Worm (Caenorhabditis elegans): ENCODE data around the gene C04B4.6.

Gene C04B4.6

DNA sequence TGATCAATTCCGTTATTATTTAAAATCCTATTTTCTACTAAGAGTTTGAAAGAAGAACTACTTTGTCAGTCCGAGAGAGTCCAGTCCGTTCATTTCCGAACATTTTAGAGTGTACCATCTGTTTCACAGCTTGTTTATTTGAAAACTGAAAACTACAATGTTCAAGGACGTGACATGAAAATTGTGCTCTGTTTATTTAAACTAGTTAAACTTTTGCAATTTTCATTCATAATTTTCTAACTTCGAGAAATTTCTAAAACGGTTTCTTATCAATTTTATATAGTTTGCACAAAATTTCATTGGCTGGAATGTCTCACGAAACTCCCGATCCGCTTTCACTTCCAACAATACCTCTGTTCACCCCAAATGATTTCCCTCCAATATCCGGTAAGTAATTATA, 5.0 kb upstream of the C04B4.6 start, which contains the start of gene C04B4.1:
C04B4.1 (plus strand) TSS at position 301 of the 400 bp plus-strand sequence.
- TF ChIP-seq ztf-11 (tag; optimal IDR thresholded peaks at IDR 0.05) (no peak), nhr-25 (tag; optimal IDR thresholded peaks at IDR 0.05) (no peak), ztf-4 (tag; optimal IDR thresholded peaks at IDR 0.05) (no peak), nhr-77 (tag; optimal IDR thresholded peaks at IDR 0.05) (no peak)

DNA sequence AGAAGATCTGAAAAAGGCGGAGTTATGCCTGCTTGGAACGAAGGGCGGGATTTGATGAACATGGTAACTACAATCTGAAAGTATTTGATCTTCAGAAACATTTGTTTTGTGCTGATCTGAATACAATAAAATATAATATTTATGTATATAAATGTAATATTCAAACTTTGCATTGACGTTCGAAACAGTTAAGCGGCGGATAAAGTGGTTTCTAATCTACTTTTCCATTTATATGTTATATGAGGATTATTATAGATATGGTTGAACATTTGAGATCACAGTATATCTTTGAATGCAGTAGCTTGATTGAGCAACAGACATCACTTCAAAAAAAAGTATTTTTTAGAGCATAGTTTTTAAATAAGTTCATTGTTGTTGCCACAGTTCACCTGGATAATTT, 1.6 kb downstream of the C04B4.6 start, which contains the start of gene H19J13.2:
H19J13.2 (minus strand) TSS at position 101 of the 400 bp plus-strand sequence.
- TF ChIP-seq ceh-82 (tag; optimal IDR thresholded peaks at IDR 0.05) (no peak), nhr-25 (tag; optimal IDR thresholded peaks at IDR 0.05) (no peak), ztf-4 (tag; optimal IDR thresholded peaks at IDR 0.05) (no peak), nhr-21 (tag; optimal IDR thresholded peaks at IDR 0.05) (no peak), elt-1 (tag; optimal IDR thresholded peaks at IDR 0.05) (no peak), fos-1 (tag; optimal IDR thresholded peaks at IDR 0.05) (no peak), snpc-4 (tag; optimal IDR thresholded peaks at IDR 0.05) (no peak), lin-11 (tag; optimal IDR thresholded peaks at IDR 0.05) (no peak), mbf-1 (tag; optimal IDR thresholded peaks at IDR 0.05) (no peak), R02D3.7 (tag; optimal IDR thresholded peaks at IDR 0.05) (no peak), ztf-1 (GFP tag; conservative IDR thresholded peaks at IDR 0.05) (no peak), nhr-10 (tag; optimal IDR thresholded peaks at IDR 0.05) (no peak)

DNA sequence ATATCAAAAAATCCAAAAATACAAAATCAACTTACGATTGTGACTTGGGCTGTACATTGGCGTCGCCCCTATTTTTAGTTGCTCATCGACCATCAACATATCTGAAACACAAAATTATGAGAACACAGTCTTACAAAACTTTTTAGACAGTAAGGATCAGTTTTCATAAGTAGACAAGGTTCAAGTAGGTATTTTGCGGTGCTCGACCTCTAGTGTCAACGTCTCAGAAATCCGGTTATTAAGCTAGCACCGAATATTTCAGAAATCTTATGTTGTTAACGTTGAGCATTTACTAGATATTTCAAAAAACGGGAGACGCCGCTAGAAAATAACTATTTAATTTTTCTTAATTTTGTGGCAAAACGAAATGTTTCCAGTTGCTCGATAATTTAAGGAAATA, 4.6 kb downstream of the C04B4.6 start, which contains the start of gene otpl-8:
otpl-8 (minus strand) TSS at position 101 of the 400 bp plus-strand sequence.
- TF ChIP-seq ZK546.5 (tag; optimal IDR thresholded peaks at IDR 0.05) (no peak), lin-11 (tag; optimal IDR thresholded peaks at IDR 0.05) (no peak), ceh-82 (tag; optimal IDR thresholded peaks at IDR 0.05) (no peak), skn-1 (tag; optimal IDR thresholded peaks at IDR 0.05) (no peak)

DNA sequence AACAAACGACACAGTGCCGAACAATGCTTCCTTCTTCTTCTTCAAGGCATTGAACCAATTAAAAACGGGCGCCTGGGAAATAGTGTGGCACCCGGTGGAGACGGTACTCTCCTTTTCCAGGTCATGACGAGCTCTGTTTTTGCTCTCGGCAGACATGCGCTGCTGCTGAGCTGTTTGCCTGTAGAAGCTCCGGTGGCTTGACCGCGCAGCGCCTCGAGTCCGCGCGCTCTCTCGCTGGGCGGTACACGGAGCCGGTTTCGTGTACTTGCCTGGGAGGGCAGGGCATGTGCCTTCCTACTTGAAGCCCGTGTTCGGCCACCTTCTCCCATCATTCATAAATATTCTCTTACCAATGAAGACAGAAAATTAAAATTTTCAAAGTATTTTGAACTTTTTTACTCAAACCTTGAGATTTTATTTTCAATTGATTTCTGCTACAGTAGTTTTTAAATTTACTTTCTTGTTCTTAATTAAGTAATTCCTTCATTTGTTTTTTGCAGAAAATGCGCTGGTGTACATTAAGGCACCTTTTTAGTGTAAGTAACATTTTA, 15.0 kb downstream of the C04B4.6 start, which contains the start of gene E01G6.1:
E01G6.1 (plus strand) TSS at position 501 of the 551 bp plus-strand sequence.
- TF ChIP-seq elt-1 (tag; optimal IDR thresholded peaks at IDR 0.05): no peak
- TF ChIP-seq Y55F3AM.14 (GFP tag; optimal IDR thresholded peaks at IDR 0.05): no peak
- TF ChIP-seq nhr-6 (tag; optimal IDR thresholded peaks at IDR 0.05): no peak
- no peak for TF ChIP-seq egl-27 (tag; optimal IDR thresholded peaks at IDR 0.05)
- no peak for TF ChIP-seq nhr-11 (tag; optimal IDR thresholded peaks at IDR 0.05)
- TF ChIP-seq sem-4 (tag; optimal IDR thresholded peaks at IDR 0.05): no peak
- no peak for TF ChIP-seq lin-13 (GFP tag; optimal IDR thresholded peaks at IDR 0.05)
- TF ChIP-seq unc-55 (GFP tag; optimal IDR thresholded peaks at IDR 0.05): no peak
- no peak for TF ChIP-seq blmp-1 (tag; optimal IDR thresholded peaks at IDR 0.05; ENCODE audit: insufficient read depth)
- no peak for TF ChIP-seq peb-1 (tag; optimal IDR thresholded peaks at IDR 0.05)
- TF ChIP-seq nhr-12 (tag; optimal IDR thresholded peaks at IDR 0.05): no peak

DNA sequence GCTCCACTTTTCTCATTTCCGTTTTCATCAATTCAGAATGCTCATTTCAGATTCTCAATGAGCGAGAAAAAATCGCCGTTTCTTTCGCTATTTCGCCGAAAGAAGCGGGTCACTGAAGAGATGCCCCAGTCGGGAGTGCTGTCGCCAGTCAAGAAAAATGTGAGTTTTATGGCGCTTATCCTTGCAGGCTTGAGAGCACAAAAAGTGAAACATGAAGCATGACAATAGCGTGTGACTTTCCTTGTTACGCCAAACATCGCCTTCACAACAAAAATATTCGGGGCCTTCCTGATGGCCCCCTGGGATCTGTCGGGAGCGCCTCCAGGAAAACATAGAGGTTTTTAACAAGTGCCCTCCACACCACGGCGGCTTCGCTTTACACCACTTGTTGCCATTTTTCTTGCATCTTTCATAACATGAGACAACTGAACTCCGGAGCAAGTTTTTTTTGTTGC, 18.9 kb downstream of the C04B4.6 start, which contains the start of gene E01G6.2:
E01G6.2 (plus strand) TSS at position 51 of the 455 bp plus-strand sequence.
- TF ChIP-seq ceh-82 (tag; optimal IDR thresholded peaks at IDR 0.05) (no peak), Y55F3AM.14 (GFP tag; optimal IDR thresholded peaks at IDR 0.05) (no peak), peb-1 (tag; optimal IDR thresholded peaks at IDR 0.05) (no peak), mab-5 (tag; optimal IDR thresholded peaks at IDR 0.05) (no peak), unc-55 (GFP tag; optimal IDR thresholded peaks at IDR 0.05) (no peak), nhr-11 (tag; optimal IDR thresholded peaks at IDR 0.05) (no peak), unc-62 (GFP tag; optimal IDR thresholded peaks at IDR 0.05) (no peak), aly-2 (tag; optimal IDR thresholded peaks at IDR 0.05) (no peak), nhr-12 (tag; optimal IDR thresholded peaks at IDR 0.05) (no peak), nhr-6 (tag; optimal IDR thresholded peaks at IDR 0.05) (no peak), alr-1 (tag; optimal IDR thresholded peaks at IDR 0.05) (no peak), skn-1 (tag; optimal IDR thresholded peaks at IDR 0.05) (no peak), elt-3 (tag; optimal IDR thresholded peaks at IDR 0.05) (no peak), ztf-4 (tag; optimal IDR thresholded peaks at IDR 0.05) (no peak), ZK546.5 (tag; optimal IDR thresholded peaks at IDR 0.05) (no peak), nhr-77 (tag; optimal IDR thresholded peaks at IDR 0.05) (no peak), F13H6.1 (tag; optimal IDR thresholded peaks at IDR 0.05) (no peak), elt-1 (tag; optimal IDR thresholded peaks at IDR 0.05) (no peak), ztf-11 (tag; optimal IDR thresholded peaks at IDR 0.05) (no peak), nhr-25 (tag; optimal IDR thresholded peaks at IDR 0.05) (no peak)

Data from whole organism, L2 larva.